Fruit fly (Drosophila melanogaster) whole organism, wandering third instar larva: ENCODE data around the gene CG31115.

ENCODE experiments used
- Abd-B ChIP-seq: fragments of >200 bp; optimal IDR thresholded peaks from 2 replicates; lab custom pipeline; 2017; ENCODE audit warnings: missing biosample characterization, missing genetic modification characterization
- CG32264 ChIP-seq: fragments of 200-800 bp; sonication (Bioruptor generic); optimal IDR thresholded peaks from 2 replicates; lab custom pipeline; 2016; ENCODE audit warnings: missing biosample characterization, missing genetic modification characterization
- CrebA ChIP-seq: fragments of 200-800 bp; sonication (Bioruptor generic); optimal IDR thresholded peaks from 2 replicates; lab custom pipeline; 2016; ENCODE audit warnings: missing biosample characterization, mild to moderate bottlenecking, missing genetic modification characterization, borderline replicate concordance
- Dfd ChIP-seq: fragments of >200 bp; optimal IDR thresholded peaks from 2 replicates; lab custom pipeline; 2017; ENCODE audit warnings: missing biosample characterization, missing genetic modification characterization
- Dif ChIP-seq: fragments of 200-275, 200-300 bp; sonication (Bioruptor generic); optimal IDR thresholded peaks from 2 replicates; lab custom pipeline; 2018; ENCODE audit warnings: missing biosample characterization, missing genetic modification characterization; ENCODE audit not compliant: partially characterized antibody
- HLH106 ChIP-seq: fragments of 200-800 bp; optimal IDR thresholded peaks from 3 replicates; lab custom pipeline; 2019; ENCODE audit warnings: missing biosample characterization, mild to moderate bottlenecking, missing genetic modification characterization, moderate library complexity
- Hnf4 ChIP-seq: fragments of 200-800 bp; sonication (Bioruptor generic); optimal IDR thresholded peaks from 2 replicates; lab custom pipeline; 2016; ENCODE audit warnings: missing biosample characterization, mild to moderate bottlenecking, missing genetic modification characterization
- Hr78 ChIP-seq: fragments of >200 bp; optimal IDR thresholded peaks from 2 replicates; lab custom pipeline; 2017; ENCODE audit warnings: missing biosample characterization, missing genetic modification characterization
- Hr83 ChIP-seq: fragments of 200-300 bp; sonication (Bioruptor generic); optimal IDR thresholded peaks from 2 replicates; lab custom pipeline; 2016; ENCODE audit warnings: missing biosample characterization, mild to moderate bottlenecking, missing genetic modification characterization, moderate library complexity; ENCODE audit not compliant: poor library complexity, severe bottlenecking
- Jra ChIP-seq: sonication (Bioruptor generic); optimal IDR thresholded peaks from 2 replicates; lab custom pipeline; 2016; ENCODE audit warnings: missing biosample characterization, missing genetic modification characterization
- Mio ChIP-seq: sonication (Bioruptor generic); optimal IDR thresholded peaks from 2 replicates; lab custom pipeline; 2016; ENCODE audit warnings: missing biosample characterization, missing genetic modification characterization
- Myc ChIP-seq: fragments of >200 bp; optimal IDR thresholded peaks from 2 replicates; lab custom pipeline; 2017
- N ChIP-seq: fragments of >200 bp; optimal IDR thresholded peaks from 2 replicates; lab custom pipeline; 2018; ENCODE audit warnings: missing biosample characterization, missing external identifiers, missing genetic modification characterization
- OdsH ChIP-seq: fragments of 200-800 bp; sonication (Bioruptor generic); optimal IDR thresholded peaks from 2 replicates; lab custom pipeline; 2016; ENCODE audit warnings: missing biosample characterization, mild to moderate bottlenecking, missing genetic modification characterization
- Rel ChIP-seq, 2 experiments: fragments of 200-800 bp; sonication (Bioruptor generic) in 1 of 2; optimal IDR thresholded peaks; 2 replicates in 1 of 2; 3 replicates in 1 of 2; lab custom pipeline; 2016 to 2019; ENCODE audit warnings: mild to moderate bottlenecking in 2 of 2, missing biosample characterization in 2 of 2, missing genetic modification characterization in 2 of 2, moderate library complexity in 1 of 2
- Sp1 ChIP-seq: fragments of 200-800 bp; sonication (Bioruptor generic); optimal IDR thresholded peaks from 3 replicates; lab custom pipeline; 2019; ENCODE audit warnings: missing biosample characterization, mild to moderate bottlenecking, missing genetic modification characterization, moderate library complexity
- br ChIP-seq: fragments of 200-800 bp; sonication (Bioruptor generic); optimal IDR thresholded peaks from 2 replicates; lab custom pipeline; 2016; ENCODE audit warnings: missing biosample characterization, missing genetic modification characterization
- brk ChIP-seq: fragments of 200-800 bp; sonication (Bioruptor generic); optimal IDR thresholded peaks from 2 replicates; lab custom pipeline; 2016; ENCODE audit warnings: missing biosample characterization, mild to moderate bottlenecking, missing genetic modification characterization
- dl ChIP-seq, 2 experiments: fragments of 175-275, 200-275 bp in 1 of 2; fragments of 200-275 bp in 1 of 2; sonication (Bioruptor generic); optimal IDR thresholded peaks; lab custom pipeline; 2018; ENCODE audit warnings: mild to moderate bottlenecking in 2 of 2, missing biosample characterization in 2 of 2, missing genetic modification characterization in 2 of 2, moderate library complexity in 2 of 2; ENCODE audit not compliant: partially characterized antibody in 2 of 2, insufficient read depth in 1 of 2
- dmrt93B ChIP-seq: fragments of 200-800 bp; sonication (Bioruptor generic); optimal IDR thresholded peaks from 2 replicates; lab custom pipeline; 2018; ENCODE audit warnings: missing biosample characterization, mild to moderate bottlenecking, missing genetic modification characterization
- dsf ChIP-seq: sonication (Bioruptor generic); optimal IDR thresholded peaks from 2 replicates; lab custom pipeline; 2016; ENCODE audit warnings: missing biosample characterization, missing genetic modification characterization, borderline replicate concordance
- ey ChIP-seq: fragments of 200-800 bp; sonication (Bioruptor generic); optimal IDR thresholded peaks from 2 replicates; lab custom pipeline; 2016; ENCODE audit warnings: missing biosample characterization, missing genetic modification characterization
- foxo ChIP-seq, 2 experiments: fragments of 200-800 bp; sonication (Bioruptor generic); optimal IDR thresholded peaks; 2 replicates in 1 of 2; 3 replicates in 1 of 2; lab custom pipeline; 2016 to 2017; ENCODE audit warnings: missing biosample characterization in 2 of 2, missing genetic modification characterization in 2 of 2
- fru ChIP-seq: fragments of 200-800 bp; sonication (Bioruptor generic); optimal IDR thresholded peaks from 3 replicates; lab custom pipeline; 2016; ENCODE audit warnings: missing biosample characterization, mild to moderate bottlenecking, missing genetic modification characterization
- h ChIP-seq: fragments of 200-800 bp; sonication (Bioruptor generic); optimal IDR thresholded peaks from 3 replicates; lab custom pipeline; 2016; ENCODE audit warnings: missing biosample characterization, mild to moderate bottlenecking, missing genetic modification characterization
- jim ChIP-seq: fragments of 175-275, 200-325 bp; sonication (Bioruptor generic); optimal IDR thresholded peaks from 2 replicates; lab custom pipeline; 2016; ENCODE audit warnings: missing biosample characterization, mild to moderate bottlenecking, missing genetic modification characterization
- lola ChIP-seq: fragments of >200 bp; optimal IDR thresholded peaks from 2 replicates; lab custom pipeline; 2017; ENCODE audit warnings: missing biosample characterization, missing genetic modification characterization
- pan ChIP-seq: fragments of >200 bp; optimal IDR thresholded peaks from 2 replicates; lab custom pipeline; 2017
- psq ChIP-seq: fragments of 200-800 bp; sonication (Bioruptor generic); optimal IDR thresholded peaks from 3 replicates; lab custom pipeline; 2017; ENCODE audit warnings: missing biosample characterization, mild to moderate bottlenecking, missing genetic modification characterization, moderate library complexity
- rgr ChIP-seq: fragments of 200-800 bp; sonication (Bioruptor generic); optimal IDR thresholded peaks from 3 replicates; lab custom pipeline; 2016; ENCODE audit warnings: missing biosample characterization, mild to moderate bottlenecking, missing genetic modification characterization
- sage ChIP-seq: fragments of 200-800 bp; sonication (Bioruptor generic); optimal IDR thresholded peaks from 2 replicates; lab custom pipeline; 2016; ENCODE audit warnings: missing biosample characterization, mild to moderate bottlenecking, missing genetic modification characterization
- sv ChIP-seq: fragments of 200-800 bp; sonication (Bioruptor generic); optimal IDR thresholded peaks from 3 replicates; lab custom pipeline; 2016; ENCODE audit warnings: missing biosample characterization, missing genetic modification characterization
- tai ChIP-seq: sonication (Bioruptor generic); optimal IDR thresholded peaks from 2 replicates; lab custom pipeline; 2016; ENCODE audit warnings: missing biosample characterization, missing genetic modification characterization
- usp ChIP-seq: fragments of >200 bp; optimal IDR thresholded peaks from 2 replicates; lab custom pipeline; 2017; ENCODE audit warnings: missing biosample characterization, missing genetic modification characterization
- woc ChIP-seq: sonication (Bioruptor generic); optimal IDR thresholded peaks from 2 replicates; lab custom pipeline; 2016; ENCODE audit warnings: missing biosample characterization, mild to moderate bottlenecking, missing genetic modification characterization

Gene CG31115

dm6 chr3R:25032686-25033085 lies 4.1 kb upstream of the CG31115 start:
- TF ChIP-seq jim (GFP tag; lab: Kevin White, UChicago): no peak
- TF ChIP-seq Myc (lab: Kevin White, UChicago): no peak
- no peak for TF ChIP-seq usp (GFP tag; lab: Kevin White, UChicago)
- TF ChIP-seq OdsH: no peak
- no peak for TF ChIP-seq Jra (GFP tag; lab: Kevin White, UChicago)
- TF ChIP-seq Mio (GFP tag; lab: Kevin White, UChicago): no peak
- TF ChIP-seq CrebA (GFP tag; lab: Kevin White, UChicago): no peak
- no peak for TF ChIP-seq HLH106 (tag; lab: Kevin White, UChicago)
- no peak for TF ChIP-seq fru
- no peak for TF ChIP-seq brk (GFP tag; lab: Kevin White, UChicago)
- TF ChIP-seq woc (GFP tag; lab: Kevin White, UChicago): no peak
- no peak for TF ChIP-seq dsf (GFP tag; lab: Kevin White, UChicago)
- TF ChIP-seq foxo (GFP tag; optimal IDR thresholded peaks at IDR 0.05; lab: Kevin White, UChicago): no peak
- no peak for TF ChIP-seq Sp1

DNA sequence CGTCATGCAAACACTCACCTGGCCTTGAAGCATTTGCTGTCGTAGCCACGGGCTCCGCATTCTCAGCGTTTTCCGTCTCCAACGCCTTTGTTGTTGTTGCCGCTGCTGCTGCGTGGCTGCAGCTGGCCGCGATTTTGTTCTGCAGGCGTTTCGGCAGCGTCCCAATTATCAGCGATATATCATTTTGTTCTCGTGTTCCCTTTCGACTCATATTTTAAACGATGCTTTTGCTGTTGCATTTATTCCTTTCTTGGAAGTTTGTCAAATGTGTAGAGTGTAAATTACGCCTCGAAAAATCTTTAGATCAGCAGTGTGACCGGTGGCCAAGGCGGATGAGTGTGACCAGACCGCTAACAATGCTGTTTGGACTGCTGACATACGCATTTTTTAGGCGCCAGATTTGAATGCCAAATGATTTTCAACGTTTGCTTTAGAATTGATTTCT lies 3.6 kb upstream of the CG31115 start, which contains the start of gene Smg6:
Gene Smg6 (minus strand): TSS at position 324 of the 445 bp plus-strand sequence.
- TF ChIP-seq jim (GFP tag; lab: Kevin White, UChicago) (no peak), Hr83 (GFP tag; lab: Kevin White, UChicago) (peak; percentile 20)

dm6 chr3R:25039028-25039476 lies 2.3 kb downstream of the CG31115 start, which contains the start of the genes Ythdf and bai:
TSS of gene Ythdf (minus strand) at chr3R:25039249.
TSS of gene bai (plus strand) at chr3R:25039374.
- TF ChIP-seq tai (GFP tag; lab: Kevin White, UChicago) (no peak), sage (GFP tag; lab: Kevin White, UChicago) (no peak), sv (peak; percentile 72), ey (GFP tag; lab: Kevin White, UChicago) (peak; percentile 57), OdsH (peak; percentile 49), jim (GFP tag; lab: Kevin White, UChicago) (no peak), fru (no peak), HLH106 (tag; lab: Kevin White, UChicago) (no peak), woc (GFP tag; lab: Kevin White, UChicago) (no peak), rgr (GFP tag; lab: Kevin White, UChicago) (no peak), Hr83 (GFP tag; lab: Kevin White, UChicago) (peak; percentile 20), dmrt93B (GFP tag; lab: Kevin White, UChicago) (no peak), Myc (lab: Kevin White, UChicago) (peak; percentile 64), br (GFP tag; lab: Kevin White, UChicago) (no peak), usp (GFP tag; lab: Kevin White, UChicago) (no peak), psq (peak; percentile 21), Abd-B (GFP tag; lab: Kevin White, UChicago) (no peak), brk (GFP tag; lab: Kevin White, UChicago) (no peak), pan (lab: Kevin White, UChicago) (no peak), Dif (GFP tag; lab: Kevin White, UChicago) (no peak), CrebA (GFP tag; lab: Kevin White, UChicago) (no peak), foxo (GFP tag; optimal IDR thresholded peaks at IDR 0.05; lab: Kevin White, UChicago) (no peak), lola (GFP tag; lab: Kevin White, UChicago) (no peak), dl (GFP tag; optimal IDR thresholded peaks at IDR 0.05; lab: Kevin White, UChicago; ENCODE audit: insufficient read depth in 1 of 2, partially characterized antibody in 2 of 2) (no peak), Mio (GFP tag; lab: Kevin White, UChicago) (peak; percentile 26), Dfd (GFP tag; lab: Kevin White, UChicago) (no peak), Rel (GFP tag; optimal IDR thresholded peaks at IDR 0.05; lab: Kevin White, UChicago) (no peak), Rel (tag; optimal IDR thresholded peaks at IDR 0.05; lab: Kevin White, UChicago) (no peak), N (GFP tag; lab: Kevin White, UChicago) (no peak), CG32264 (GFP tag; lab: Kevin White, UChicago) (peak; percentile 33), Sp1 (no peak), Hnf4 (GFP tag; lab: Kevin White, UChicago) (no peak), dsf (GFP tag; lab: Kevin White, UChicago) (no peak), h (GFP tag; lab: Kevin White, UChicago) (no peak), Jra (GFP tag; lab: Kevin White, UChicago) (peak; percentile 64), Hr78 (GFP tag; lab: Kevin White, UChicago) (no peak)
